Fruit fly (Drosophila melanogaster): Measurements from ENCODE around the gene CycK.
A peak's percentile ranks its signal among the peaks of the same experiment; 100 is the strongest.

The CycK gene

dm6 chr2L:22121651-22122165, 8.2 kb downstream of the CycK start (continued):
- TF ChIP-seq Med (GFP tag), result peak; percentile 75
- no peak for TF ChIP-seq h (optimal IDR thresholded peaks at IDR 0.05)
- peak; percentile 1 for TF ChIP-seq CG13424 (tag; optimal IDR thresholded peaks at IDR 0.05)
- TF ChIP-seq MBD-R2 (GFP tag; IDR thresholded peaks at IDR 0.05), result peak; percentile 62
- no peak for TF ChIP-seq CG18599 (GFP tag; optimal IDR thresholded peaks at IDR 0.05)
- TF ChIP-seq stwl (tag; optimal IDR thresholded peaks at IDR 0.05), result peak; percentile 49
- TF ChIP-seq CG6254 (GFP tag; optimal IDR thresholded peaks at IDR 0.05), result no peak
- TF ChIP-seq sr (GFP tag; IDR thresholded peaks at IDR 0.05), result no peak
- no peak for TF ChIP-seq CG10209 (GFP tag; optimal IDR thresholded peaks at IDR 0.05)
- peak in 1 of 2 experiments; percentile 41 for TF ChIP-seq Pdp1 (GFP tag; optimal IDR thresholded peaks at IDR 0.05)
- TF ChIP-seq CG13287 (GFP tag; IDR thresholded peaks at IDR 0.05; ENCODE audit: partially characterized antibody), result peak; percentile 36; the same call in 1 of the 2 replicates
- no peak for TF ChIP-seq pros (GFP tag; optimal IDR thresholded peaks at IDR 0.05)
- TF ChIP-seq Adf1 (GFP tag; IDR thresholded peaks at IDR 0.05), result no peak
- TF ChIP-seq CG32532 (GFP tag; IDR thresholded peaks at IDR 0.05), result no peak
- TF ChIP-seq pan (optimal IDR thresholded peaks at IDR 0.05), result no peak
- no peak for TF ChIP-seq pan (GFP tag; optimal IDR thresholded peaks at IDR 0.05 in 1 of 2, IDR thresholded peaks at IDR 0.05 in 1 of 2)
- peak; percentile 14 to 17 for TF ChIP-seq dpn (GFP tag; optimal IDR thresholded peaks at IDR 0.05)
- TF ChIP-seq CG10321 (GFP tag; IDR thresholded peaks at IDR 0.05), result no peak
- TF ChIP-seq CG11560 (tag; IDR thresholded peaks at IDR 0.05), result no peak
- TF ChIP-seq CG8924 (tag; optimal IDR thresholded peaks at IDR 0.05), result no peak
- no peak for TF ChIP-seq seq (GFP tag; IDR thresholded peaks at IDR 0.05)
- no peak for TF ChIP-seq kni (GFP tag; optimal IDR thresholded peaks at IDR 0.05)
- TF ChIP-seq CG2116 (GFP tag; optimal IDR thresholded peaks at IDR 0.05), result no peak
- no peak for TF ChIP-seq D (optimal IDR thresholded peaks at IDR 0.05)
- no peak for TF ChIP-seq D (GFP tag; optimal IDR thresholded peaks at IDR 0.05)
- no peak for TF ChIP-seq CG1792 (GFP tag; optimal IDR thresholded peaks at IDR 0.05)
- peak; percentile 81 for TF ChIP-seq CG11723 (GFP tag; optimal IDR thresholded peaks at IDR 0.05)
- no peak for TF ChIP-seq CG17912 (GFP tag; optimal IDR thresholded peaks at IDR 0.05)
- TF ChIP-seq sens (GFP tag), result peak; percentile 43
- no peak for TF ChIP-seq Doc3 (GFP tag; IDR thresholded peaks at IDR 0.05; ENCODE audit: partially characterized antibody)
- TF ChIP-seq CG2875 (GFP tag; optimal IDR thresholded peaks at IDR 0.05), result no peak
- peak; percentile 0 for TF ChIP-seq ind (GFP tag; optimal IDR thresholded peaks at IDR 0.05)
- peak; percentile 14 for TF ChIP-seq eyg (GFP tag; optimal IDR thresholded peaks at IDR 0.05)
- TF ChIP-seq Sox102F (GFP tag; optimal IDR thresholded peaks at IDR 0.05), result no peak
- TF ChIP-seq CG2712 (tag; optimal IDR thresholded peaks at IDR 0.05), result peak; percentile 10
- TF ChIP-seq CG7372 (GFP tag; IDR thresholded peaks at IDR 0.05), result no peak
- no peak for TF ChIP-seq Mrtf (GFP tag; IDR thresholded peaks at IDR 0.05)
- TF ChIP-seq CG9797 (GFP tag; optimal IDR thresholded peaks at IDR 0.05), result peak; percentile 64
- TF ChIP-seq ap (GFP tag; IDR thresholded peaks at IDR 0.05), result no peak
- TF ChIP-seq tll (GFP tag; optimal IDR thresholded peaks at IDR 0.05), result no peak
- no peak for TF ChIP-seq wek (GFP tag; optimal IDR thresholded peaks at IDR 0.05)
- TF ChIP-seq CG11695 (GFP tag; IDR thresholded peaks at IDR 0.05), result no peak
- no peak for TF ChIP-seq BtbVII (GFP tag; optimal IDR thresholded peaks at IDR 0.05)
- peak; percentile 8 for TF ChIP-seq pfk (GFP tag; optimal IDR thresholded peaks at IDR 0.05)
- 0 out of 2 replicates have a peak, but pooled peaks have one; percentile 11 for TF ChIP-seq CG31441 (GFP tag; IDR thresholded peaks at IDR 0.05)
- no peak for TF ChIP-seq fd64A (GFP tag; optimal IDR thresholded peaks at IDR 0.05)
- TF ChIP-seq nom (GFP tag; optimal IDR thresholded peaks at IDR 0.05), result peak; percentile 6
- TF ChIP-seq lilli (GFP tag; optimal IDR thresholded peaks at IDR 0.05), result peak; percentile 15
- TF ChIP-seq CG1603 (tag; optimal IDR thresholded peaks at IDR 0.05), result peak; percentile 88
- TF ChIP-seq CG12071 (GFP tag; optimal IDR thresholded peaks at IDR 0.05), result no peak
- TF ChIP-seq CG12391 (tag; optimal IDR thresholded peaks at IDR 0.05), result peak; percentile 25
